Worm (Caenorhabditis elegans): Measurements from ENCODE around the gene thn-1.
A peak's percentile ranks its signal among the peaks of the same experiment; 100 is the strongest.

thn-1 gene

ce11 chrIV:12419291-12419690 lies 39.4 kb downstream of the thn-1 start:
- TF ChIP-seq flh-1 (GFP tag; optimal IDR thresholded peaks at IDR 0.05) (no peak), ces-1 (GFP tag; optimal IDR thresholded peaks at IDR 0.05) (peak; percentile 56), M03D4.4 (tag; optimal IDR thresholded peaks at IDR 0.05) (no peak)

- TF ChIP-seq snpc-4 (tag; optimal IDR thresholded peaks at IDR 0.05) (no peak), mls-2 (tag; optimal IDR thresholded peaks at IDR 0.05) (no peak), cnd-1 (tag; optimal IDR thresholded peaks at IDR 0.05) (no peak), nhr-12 (tag; optimal IDR thresholded peaks at IDR 0.05) (no peak), unc-39 (tag; optimal IDR thresholded peaks at IDR 0.05) (no peak), ham-2 (GFP tag; optimal IDR thresholded peaks at IDR 0.05) (no peak), blmp-1 (tag; optimal IDR thresholded peaks at IDR 0.05) (no peak), nhr-76 (tag; optimal IDR thresholded peaks at IDR 0.05) (no peak)
These were observed 40.6 kb downstream of the thn-1 start, which contains the start of gene ugt-65 for ce11 chrIV:12420455-12420854. TSS of gene ugt-65 (plus strand) at chrIV:12420683.

- no peak for TF ChIP-seq mep-1 (tag; optimal IDR thresholded peaks at IDR 0.05)
- no peak for TF ChIP-seq unc-39 (tag; optimal IDR thresholded peaks at IDR 0.05)
- TF ChIP-seq ceh-83 (GFP tag; optimal IDR thresholded peaks at IDR 0.05): no peak
- no peak for TF ChIP-seq ces-1 (GFP tag; optimal IDR thresholded peaks at IDR 0.05)
- TF ChIP-seq nhr-2 (tag; optimal IDR thresholded peaks at IDR 0.05): no peak
- no peak for TF ChIP-seq unc-120 (tag; optimal IDR thresholded peaks at IDR 0.05; ENCODE audit: poor library complexity, severe bottlenecking)
- TF ChIP-seq nhr-12 (tag; optimal IDR thresholded peaks at IDR 0.05): no peak
- no peak for TF ChIP-seq unc-62 (GFP tag; optimal IDR thresholded peaks at IDR 0.05)
- no peak for TF ChIP-seq elt-3 (tag; optimal IDR thresholded peaks at IDR 0.05)
- TF ChIP-seq flh-1 (GFP tag; optimal IDR thresholded peaks at IDR 0.05): no peak
- no peak for TF ChIP-seq ceh-39 (tag; optimal IDR thresholded peaks at IDR 0.05)
- TF ChIP-seq ham-2 (GFP tag; optimal IDR thresholded peaks at IDR 0.05): no peak
These were observed 45.7 kb downstream of the thn-1 start for ce11 chrIV:12425595-12425994.

- TF ChIP-seq sptf-1 (tag; optimal IDR thresholded peaks at IDR 0.05) (peak; percentile 33), unc-39 (tag; optimal IDR thresholded peaks at IDR 0.05) (no peak), mab-5 (tag; optimal IDR thresholded peaks at IDR 0.05) (no peak)
These were observed 47.9 kb downstream of the thn-1 start for ce11 chrIV:12427687-12428284.

ce11 chrIV:12428467-12428866 lies 48.6 kb downstream of the thn-1 start, which contains the start of gene col-130:
TSS of gene col-130 (minus strand) at chrIV:12428516.
- no peak for TF ChIP-seq lsy-2 (tag; optimal IDR thresholded peaks at IDR 0.05)
- peak; percentile 94 for TF ChIP-seq zip-8 (tag; optimal IDR thresholded peaks at IDR 0.05)
- no peak for TF ChIP-seq ham-2 (GFP tag; optimal IDR thresholded peaks at IDR 0.05)

- TF ChIP-seq bed-3 (GFP tag; optimal IDR thresholded peaks at IDR 0.05) (no peak), hlh-1 (tag; optimal IDR thresholded peaks at IDR 0.05) (no peak), ztf-11 (tag; optimal IDR thresholded peaks at IDR 0.05) (no peak), nhr-12 (tag; optimal IDR thresholded peaks at IDR 0.05) (no peak), drap-1 (GFP tag; optimal IDR thresholded peaks at IDR 0.05) (no peak), M03D4.4 (tag; optimal IDR thresholded peaks at IDR 0.05) (no peak), cnd-1 (tag; optimal IDR thresholded peaks at IDR 0.05) (no peak), mep-1 (tag; optimal IDR thresholded peaks at IDR 0.05) (no peak), blmp-1 (tag; optimal IDR thresholded peaks at IDR 0.05) (no peak), unc-39 (tag; optimal IDR thresholded peaks at IDR 0.05) (no peak), ceh-43 (GFP tag; optimal IDR thresholded peaks at IDR 0.05) (no peak), snpc-4 (tag; optimal IDR thresholded peaks at IDR 0.05) (no peak), lsy-2 (tag; optimal IDR thresholded peaks at IDR 0.05) (no peak), mab-5 (tag; optimal IDR thresholded peaks at IDR 0.05) (no peak), lin-13 (tag; optimal IDR thresholded peaks at IDR 0.05) (no peak), sem-2 (GFP tag; optimal IDR thresholded peaks at IDR 0.05) (no peak), pha-4 (tag; optimal IDR thresholded peaks at IDR 0.05) (no peak)
These were observed 49.6 kb downstream of the thn-1 start for ce11 chrIV:12429504-12429903.
